Fruit fly (Drosophila melanogaster) whole organism, pupa: ENCODE results near the gene CG17141.

Experiments used
- Pif1B ChIP-seq: fragments of 200-800 bp; sonication (Bioruptor generic); optimal IDR thresholded peaks from 3 replicates; lab custom pipeline; 2016; ENCODE audit warnings: missing biosample characterization, missing genetic modification characterization
- Snoo ChIP-seq: fragments of 200-800 bp; sonication (Bioruptor generic); optimal IDR thresholded peaks from 3 replicates; lab custom pipeline; 2017; ENCODE audit warnings: missing biosample characterization, mild to moderate bottlenecking, missing genetic modification characterization, inconsistent platforms
- rn ChIP-seq: fragments of 200-800 bp; sonication (Bioruptor generic); IDR thresholded peaks from 2 replicates; pipeline ENCODE4 v1.3.6; 2022; ENCODE audit warnings: missing biosample characterization, missing genetic modification characterization

DNA sequence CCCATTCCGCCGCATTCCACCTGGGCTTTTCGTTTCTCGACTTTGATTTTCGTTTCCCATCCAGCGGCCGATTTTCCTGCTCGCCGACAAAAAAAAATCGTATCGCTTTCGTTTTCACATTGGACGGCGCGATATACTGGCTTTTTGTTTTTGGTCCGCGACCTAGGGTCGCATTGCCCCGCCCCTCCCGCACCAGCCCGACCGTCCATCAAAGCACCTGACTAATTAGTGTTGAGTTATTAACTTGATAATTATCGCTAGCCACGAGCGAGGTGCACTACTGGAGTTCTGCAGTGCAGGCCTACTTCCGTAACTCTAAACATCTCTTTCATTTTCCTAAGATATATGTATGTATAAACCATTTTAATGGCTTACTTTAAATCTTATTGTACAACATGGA is 4.3 kb upstream of the CG17141 start:
- TF ChIP-seq Pif1B (GFP tag; lab: Kevin White, UChicago) (no peak), rn (GFP tag; lab: Robert Waterston, UW) (no peak), Snoo (tag; lab: Kevin White, UChicago) (no peak)
